Fruit fly (Drosophila melanogaster): Measurements from ENCODE around the gene CG15812.
A peak's percentile ranks its signal among the peaks of the same experiment; 100 is the strongest.

The CG15812 gene

DNA sequence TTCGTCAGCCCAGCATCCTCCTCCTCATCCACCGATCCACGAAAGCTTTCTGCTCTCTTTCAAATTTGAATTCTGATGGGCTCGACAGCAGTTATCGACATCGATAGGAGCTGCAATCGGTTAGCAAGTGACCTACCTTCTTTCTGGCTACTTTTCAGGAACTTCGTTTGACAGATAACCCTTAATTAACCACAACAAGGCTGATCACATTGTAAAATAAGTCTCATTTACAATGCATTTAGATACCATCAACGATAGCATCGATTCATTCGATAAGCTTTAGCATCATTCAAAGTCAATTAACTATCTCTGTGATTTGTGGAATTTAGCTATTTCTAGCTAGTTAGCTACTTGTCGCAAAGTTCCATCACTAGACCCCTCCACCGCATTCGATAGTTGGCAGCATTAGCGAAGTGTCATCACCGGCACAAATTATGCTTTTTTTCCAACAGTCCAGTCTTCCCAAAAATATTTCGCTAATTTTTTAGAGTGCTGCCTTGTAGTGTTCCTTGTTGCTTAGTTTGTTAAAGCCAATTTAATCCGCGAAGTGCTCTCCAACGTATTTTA, 18.8 kb downstream of the CG15812 start, which contains the start of the genes MnM and Girdin (continued):
- TF ChIP-seq CG3847 (GFP tag; IDR thresholded peaks at IDR 0.05) (peak; percentile 73), psq (GFP tag; optimal IDR thresholded peaks at IDR 0.05) (no peak), Ptx1 (GFP tag; IDR thresholded peaks at IDR 0.05) (no peak), ERR (GFP tag; optimal IDR thresholded peaks at IDR 0.05) (peak; percentile 55), CG6791 (GFP tag; IDR thresholded peaks at IDR 0.05; ENCODE audit: partially characterized antibody) (peak; percentile 69; the same call in 1 of the 3 replicates), Dek (tag; optimal IDR thresholded peaks at IDR 0.05) (peak; percentile 29), crc (GFP tag; optimal IDR thresholded peaks at IDR 0.05) (peak; percentile 0), CG7556 (GFP tag; optimal IDR thresholded peaks at IDR 0.05) (no peak), CG17361 (GFP tag; IDR thresholded peaks at IDR 0.05) (no peak; the same call in none of the 3 replicates), Hr39 (optimal IDR thresholded peaks at IDR 0.05) (no peak), CG2120 (GFP tag; optimal IDR thresholded peaks at IDR 0.05) (peak; percentile 91), HmgZ (tag; optimal IDR thresholded peaks at IDR 0.05) (peak; percentile 82), CG5180 (GFP tag; optimal IDR thresholded peaks at IDR 0.05) (no peak), hkb (optimal IDR thresholded peaks at IDR 0.05) (peak; percentile 89), hkb (GFP tag; IDR thresholded peaks at IDR 0.05) (no peak), peb (GFP tag; IDR thresholded peaks at IDR 0.05) (0 out of 2 replicates have a peak, but pooled peaks have one; percentile 30), Nf-YA (GFP tag; IDR thresholded peaks at IDR 0.05) (no peak), ftz-f1 (GFP tag; optimal IDR thresholded peaks at IDR 0.05) (no peak), crol (GFP tag; IDR thresholded peaks at IDR 0.05) (no peak), mirr (GFP tag; optimal IDR thresholded peaks at IDR 0.05) (no peak), CG8089 (GFP tag; optimal IDR thresholded peaks at IDR 0.05) (peak; percentile 64), NC2β (GFP tag; optimal IDR thresholded peaks at IDR 0.05) (peak; percentile 51), tap (tag; optimal IDR thresholded peaks at IDR 0.05) (no peak), Sox102F (GFP tag; optimal IDR thresholded peaks at IDR 0.05) (no peak), CG2202 (tag; optimal IDR thresholded peaks at IDR 0.05) (no peak), CG16863 (GFP tag; optimal IDR thresholded peaks at IDR 0.05) (peak; percentile 63), Antp (GFP tag; optimal IDR thresholded peaks at IDR 0.05) (peak; percentile 82), ken (GFP tag; IDR thresholded peaks at IDR 0.05) (0 out of 3 replicates have a peak, but pooled peaks have one; percentile 31), Lpt (GFP tag; optimal IDR thresholded peaks at IDR 0.05) (no peak), CG10654 (GFP tag; optimal IDR thresholded peaks at IDR 0.05) (peak; percentile 43), sima (GFP tag; optimal IDR thresholded peaks at IDR 0.05) (no peak), CG18476 (GFP tag; optimal IDR thresholded peaks at IDR 0.05) (no peak), CG7963 (GFP tag; IDR thresholded peaks at IDR 0.05; ENCODE audit: partially characterized antibody) (0 out of 3 replicates have a peak, but pooled peaks have one; percentile 43), YL-1 (GFP tag; optimal IDR thresholded peaks at IDR 0.05) (peak; percentile 19), CG15269 (tag; optimal IDR thresholded peaks at IDR 0.05) (no peak), ase (GFP tag; IDR thresholded peaks at IDR 0.05) (no peak), CG14014 (GFP tag; IDR thresholded peaks at IDR 0.05) (peak; percentile 37; the same call in 1 of the 2 replicates), Neu2 (GFP tag; optimal IDR thresholded peaks at IDR 0.05; ENCODE audit: borderline replicate concordance) (peak; percentile 50), exex (tag; optimal IDR thresholded peaks at IDR 0.05) (no peak), Rx (GFP tag; IDR thresholded peaks at IDR 0.05) (no peak), CG10462 (GFP tag; optimal IDR thresholded peaks at IDR 0.05) (peak; percentile 55), fu2 (GFP tag; optimal IDR thresholded peaks at IDR 0.05) (peak; percentile 82), btn (GFP tag; optimal IDR thresholded peaks at IDR 0.05) (peak; percentile 52), h (optimal IDR thresholded peaks at IDR 0.05) (no peak), yki (optimal IDR thresholded peaks at IDR 0.05) (no peak), nerfin-2 (GFP tag; IDR thresholded peaks at IDR 0.05; ENCODE audit: partially characterized antibody) (peak; percentile 59), Mes4 (GFP tag; optimal IDR thresholded peaks at IDR 0.05) (peak; percentile 50), Usf (GFP tag; optimal IDR thresholded peaks at IDR 0.05) (no peak), CG16779 (GFP tag; IDR thresholded peaks at IDR 0.05) (no peak), CG10321 (GFP tag; IDR thresholded peaks at IDR 0.05) (no peak), CG9727 (GFP tag; optimal IDR thresholded peaks at IDR 0.05) (peak; percentile 46), CG9609 (GFP tag; optimal IDR thresholded peaks at IDR 0.05) (peak; percentile 79), CG1647 (GFP tag; optimal IDR thresholded peaks at IDR 0.05) (peak; percentile 23)
